Worm (Caenorhabditis elegans): ENCODE data around the gene frpr-1.

frpr-1 gene

DNA sequence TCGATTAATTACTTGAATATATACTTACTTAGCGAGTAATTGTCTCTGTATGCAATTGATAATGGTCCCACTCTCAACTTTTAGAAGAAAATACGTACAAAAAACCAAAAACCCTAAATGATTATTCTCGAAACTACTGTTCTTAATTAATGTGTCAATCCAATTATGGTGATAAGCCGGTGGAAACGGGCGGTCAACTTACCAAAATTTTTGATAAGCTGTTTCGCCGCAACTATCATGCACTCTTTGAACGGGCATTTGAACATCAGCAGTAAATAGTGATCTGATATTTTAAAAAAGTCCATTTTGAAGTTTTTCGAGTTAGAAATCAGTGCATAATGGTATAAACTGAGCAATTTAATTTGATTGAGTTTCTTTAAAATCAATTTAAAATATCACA, 51.1 kb downstream of the frpr-1 start:
- TF ChIP-seq nhr-28 (tag; optimal IDR thresholded peaks at IDR 0.05) (peak; percentile 54), rbr-2 (tag; optimal IDR thresholded peaks at IDR 0.05) (no peak), aha-1 (tag) (peak; percentile 1), dve-1 (tag; optimal IDR thresholded peaks at IDR 0.05; ENCODE audit: insufficient read depth) (peak; percentile 13), hmg-1.1 (GFP tag; IDR thresholded peaks at IDR 0.05) (no peak), dmd-6 (GFP tag; IDR thresholded peaks at IDR 0.05) (peak; percentile 29; the same call in 1 of the 2 replicates), pqm-1 (tag; optimal IDR thresholded peaks at IDR 0.05) (peak; percentile 24)

DNA sequence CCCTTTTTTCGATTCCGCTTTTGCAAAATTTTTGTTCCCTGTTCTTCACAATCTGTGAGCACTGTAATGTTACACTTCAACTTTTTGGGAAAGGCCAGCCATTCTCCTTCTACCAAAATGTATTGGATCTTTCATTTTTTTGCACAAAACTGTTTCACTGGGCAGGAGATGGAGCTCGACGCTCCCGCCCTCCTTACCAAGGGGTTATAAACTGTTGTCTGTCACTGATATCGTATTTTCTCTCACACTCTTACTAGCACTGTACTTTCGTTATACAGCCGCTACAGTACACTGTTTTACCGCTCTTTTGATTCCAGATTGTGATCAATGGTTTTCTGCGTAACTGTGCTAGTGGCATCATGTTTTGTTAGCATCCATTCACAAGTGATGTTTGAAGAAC, 51.7 kb downstream of the frpr-1 start, which contains the start of gene C46F2.1:
Gene C46F2.1, plus strand, starts transcription at position 301 of the 400 bp plus-strand sequence.
- TF ChIP-seq gei-8 (GFP tag; optimal IDR thresholded peaks at IDR 0.05) (no peak), hlh-11 (tag; optimal IDR thresholded peaks at IDR 0.05) (peak; percentile 9), lin-15B (tag; optimal IDR thresholded peaks at IDR 0.05) (no peak), lir-3 (tag; optimal IDR thresholded peaks at IDR 0.05) (no peak), zfp-3 (GFP tag; conservative IDR thresholded peaks at IDR 0.05) (no peak), hmg-1.1 (GFP tag; IDR thresholded peaks at IDR 0.05) (no peak), Y105C5A.15 (GFP tag; IDR thresholded peaks at IDR 0.05) (no peak), spr-3 (GFP tag; optimal IDR thresholded peaks at IDR 0.05) (no peak), tra-1 (GFP tag; IDR thresholded peaks at IDR 0.05) (no peak), egl-27 (tag; optimal IDR thresholded peaks at IDR 0.05) (no peak), dve-1 (tag; optimal IDR thresholded peaks at IDR 0.05; ENCODE audit: insufficient read depth) (peak; percentile 45), T20F7.1 (GFP tag; optimal IDR thresholded peaks at IDR 0.05) (no peak), ceh-20 (GFP tag; IDR thresholded peaks at IDR 0.05) (no peak), lin-39 (tag; optimal IDR thresholded peaks at IDR 0.05) (no peak), ZK546.5 (tag; optimal IDR thresholded peaks at IDR 0.05) (no peak), ztf-7 (tag; optimal IDR thresholded peaks at IDR 0.05) (no peak), lin-29 (GFP tag; IDR thresholded peaks at IDR 0.05) (no peak), daf-16 (GFP tag; optimal IDR thresholded peaks at IDR 0.05) (no peak), daf-16 (tag; optimal IDR thresholded peaks at IDR 0.05) (peak; percentile 30), lin-38 (GFP tag; IDR thresholded peaks at IDR 0.05) (no peak), dpl-1 (GFP tag; optimal IDR thresholded peaks at IDR 0.05) (no peak)

DNA sequence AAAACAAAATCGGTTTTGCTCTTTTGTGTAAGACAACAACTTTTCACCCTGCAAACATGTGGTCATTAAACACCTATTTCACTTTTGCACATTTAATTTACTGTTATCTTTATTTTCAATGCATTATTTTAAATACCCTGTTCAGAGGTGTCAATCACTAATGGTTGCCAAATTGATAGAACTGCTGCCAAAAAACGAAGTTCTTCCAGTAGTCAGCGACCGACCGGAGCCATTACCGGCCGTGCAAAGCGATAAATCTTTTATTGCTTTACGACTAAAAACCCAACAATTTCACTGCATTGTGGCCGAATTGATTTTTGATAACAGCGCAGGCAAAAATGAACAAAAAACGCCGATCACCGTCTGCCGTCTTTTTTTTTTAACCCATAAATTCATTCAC, 54.9 kb downstream of the frpr-1 start:
- TF ChIP-seq unc-39 (tag; optimal IDR thresholded peaks at IDR 0.05) (no peak), F26F4.8 (GFP tag; conservative IDR thresholded peaks at IDR 0.05) (no peak), lin-13 (GFP tag; optimal IDR thresholded peaks at IDR 0.05) (no peak), ctbp-1 (GFP tag; IDR thresholded peaks at IDR 0.05) (no peak), sdz-12 (GFP tag; optimal IDR thresholded peaks at IDR 0.05) (no peak), php-3 (GFP tag; IDR thresholded peaks at IDR 0.05) (peak; percentile 98), hlh-11 (tag; optimal IDR thresholded peaks at IDR 0.05) (peak; percentile 65), nhr-28 (tag; optimal IDR thresholded peaks at IDR 0.05) (peak; percentile 55), dmd-9 (GFP tag; IDR thresholded peaks at IDR 0.05) (no peak), gei-8 (GFP tag; optimal IDR thresholded peaks at IDR 0.05) (no peak), nhr-41 (GFP tag; IDR thresholded peaks at IDR 0.05) (no peak), dmd-6 (GFP tag; IDR thresholded peaks at IDR 0.05) (peak; percentile 81), jun-1 (tag; optimal IDR thresholded peaks at IDR 0.05) (no peak), tra-1 (GFP tag; IDR thresholded peaks at IDR 0.05) (peak; percentile 92), ama-1 (optimal IDR thresholded peaks at IDR 0.05) (no peak), nhr-76 (tag; optimal IDR thresholded peaks at IDR 0.05) (no peak), pqm-1 (tag; optimal IDR thresholded peaks at IDR 0.05) (peak; percentile 2), lim-7 (GFP tag; IDR thresholded peaks at IDR 0.05) (no peak), nhr-25 (tag; optimal IDR thresholded peaks at IDR 0.05; ENCODE audit: borderline replicate concordance, insufficient read depth) (no peak), aha-1 (tag) (no peak), nhr-42 (GFP tag; IDR thresholded peaks at IDR 0.05) (no peak), T26A8.4 (GFP tag; IDR thresholded peaks at IDR 0.05) (no peak), cey-2 (tag; optimal IDR thresholded peaks at IDR 0.05; ENCODE audit: borderline replicate concordance, insufficient read depth) (no peak), ceh-20 (GFP tag; IDR thresholded peaks at IDR 0.05) (peak; percentile 72; the same call in 1 of the 2 replicates), dve-1 (tag; optimal IDR thresholded peaks at IDR 0.05; ENCODE audit: insufficient read depth) (peak; percentile 65), zfp-2 (tag; optimal IDR thresholded peaks at IDR 0.05) (no peak), daf-16 (GFP tag; optimal IDR thresholded peaks at IDR 0.05) (no peak), daf-16 (tag; optimal IDR thresholded peaks at IDR 0.05) (peak; percentile 39), duxl-1 (tag; optimal IDR thresholded peaks at IDR 0.05; ENCODE audit: poor library complexity) (no peak), unc-62 (GFP tag; optimal IDR thresholded peaks at IDR 0.05 in 1 of 2) (no peak), unc-62 (tag; optimal IDR thresholded peaks at IDR 0.05) (no peak), fos-1 (tag; optimal IDR thresholded peaks at IDR 0.05) (no peak)
